Fruit fly (Drosophila melanogaster) whole organism, embryonic: ENCODE data around the gene cbt.

ENCODE experiments used
- Ada2b ChIP-seq: fragments of 200-800 bp; sonication (Bioruptor generic); IDR thresholded peaks from 2 replicates; pipeline ENCODE4 v1.3.6; 2022; ENCODE audit warnings: missing biosample characterization, missing genetic modification characterization
- Atf6 ChIP-seq: fragments of 200-800 bp; sonication (Bioruptor generic); IDR thresholded peaks from 2 replicates; pipeline ENCODE4 v1.3.6; 2022; ENCODE audit warnings: missing biosample characterization, missing genetic modification characterization
- CG10209 ChIP-seq: fragments of 200-800 bp; sonication (Bioruptor generic); optimal IDR thresholded peaks from 3 replicates; lab custom pipeline; 2017; ENCODE audit warnings: missing biosample characterization, mild to moderate bottlenecking, missing genetic modification characterization, missing genetic modification reagents
- CG10462 ChIP-seq: fragments of 200-800 bp; sonication (Bioruptor generic); optimal IDR thresholded peaks from 2 replicates; lab custom pipeline; 2016; ENCODE audit warnings: missing biosample characterization, missing genetic modification characterization
- CG10654 ChIP-seq: fragments of 200-800 bp; sonication (Bioruptor generic); optimal IDR thresholded peaks from 2 replicates; lab custom pipeline; 2016; ENCODE audit warnings: missing biosample characterization, missing genetic modification characterization
- CG12744 ChIP-seq: fragments of 200-800 bp; sonication (Bioruptor generic); optimal IDR thresholded peaks from 2 replicates; lab custom pipeline; 2016; ENCODE audit warnings: missing biosample characterization, missing genetic modification characterization
- CG13123 ChIP-seq: fragments of 200-800 bp; sonication (Bioruptor generic); optimal IDR thresholded peaks from 2 replicates; lab custom pipeline; 2016; ENCODE audit warnings: missing biosample characterization, missing genetic modification characterization
- CG13894 ChIP-seq: fragments of 200-800 bp; sonication (Bioruptor generic); optimal IDR thresholded peaks from 3 replicates; lab custom pipeline; 2018; ENCODE audit warnings: missing biosample characterization, mild to moderate bottlenecking, missing genetic modification characterization, moderate library complexity
- CG14965 ChIP-seq: fragments of 200-800 bp; sonication (Bioruptor generic); optimal IDR thresholded peaks from 2 replicates; lab custom pipeline; 2016; ENCODE audit warnings: missing biosample characterization, missing genetic modification characterization, borderline replicate concordance
- CG1529 ChIP-seq: fragments of 200-800 bp; sonication (Bioruptor generic); optimal IDR thresholded peaks from 3 replicates; lab custom pipeline; 2018; ENCODE audit warnings: missing biosample characterization, missing genetic modification characterization
- CG15696 ChIP-seq: fragments of 200-800 bp; sonication (Bioruptor generic); optimal IDR thresholded peaks from 2 replicates; lab custom pipeline; 2019; ENCODE audit warnings: missing biosample characterization, mild to moderate bottlenecking, missing genetic modification characterization, moderate library complexity
- CG1792 ChIP-seq: fragments of 200-800 bp; sonication (Bioruptor generic); optimal IDR thresholded peaks from 2 replicates; lab custom pipeline; 2016; ENCODE audit warnings: missing biosample characterization, missing genetic modification characterization
- CG18599 ChIP-seq: fragments of 200-800 bp; sonication (Bioruptor generic); optimal IDR thresholded peaks from 3 replicates; lab custom pipeline; 2017; ENCODE audit warnings: missing biosample characterization, missing genetic modification characterization, mild to moderate bottlenecking, moderate library complexity, missing genetic modification reagents
- CG2199 ChIP-seq: fragments of 200-800 bp; sonication (Bioruptor generic); IDR thresholded peaks from 3 replicates; pipeline ENCODE4 v1.3.6; 2022; ENCODE audit warnings: missing biosample characterization, missing genetic modification characterization
- CG31365 ChIP-seq: fragments of 200-800 bp; sonication (Bioruptor generic); optimal IDR thresholded peaks from 2 replicates; lab custom pipeline; 2018; ENCODE audit warnings: missing biosample characterization, mild to moderate bottlenecking, missing genetic modification characterization
- CG3281 ChIP-seq: fragments of 200-800 bp; sonication (Bioruptor generic); optimal IDR thresholded peaks from 3 replicates; lab custom pipeline; 2017; ENCODE audit warnings: missing biosample characterization, mild to moderate bottlenecking, missing genetic modification characterization
- CG6272 ChIP-seq: fragments of 200-800 bp; sonication (Bioruptor generic); IDR thresholded peaks from 2 replicates; pipeline ENCODE4 v1.3.6; 2022; ENCODE audit warnings: missing biosample characterization, missing genetic modification characterization
- CG6813 ChIP-seq: fragments of 200-800 bp; sonication (Bioruptor generic); optimal IDR thresholded peaks from 2 replicates; lab custom pipeline; 2017; ENCODE audit warnings: missing biosample characterization, missing genetic modification characterization, mild to moderate bottlenecking, moderate library complexity, missing genetic modification reagents
- CG7987 ChIP-seq: fragments of 200-800 bp; sonication (Bioruptor generic); optimal IDR thresholded peaks from 2 replicates; lab custom pipeline; 2018; ENCODE audit warnings: missing biosample characterization, mild to moderate bottlenecking, missing genetic modification characterization, moderate library complexity
- CG8924 ChIP-seq: fragments of 200-800 bp; optimal IDR thresholded peaks from 3 replicates; lab custom pipeline; 2019; ENCODE audit warnings: missing biosample characterization, mild to moderate bottlenecking, missing genetic modification characterization, moderate library complexity
- Chrac-16 ChIP-seq: fragments of 200-800 bp; sonication (Bioruptor generic); optimal IDR thresholded peaks from 3 replicates; lab custom pipeline; 2016; ENCODE audit warnings: missing biosample characterization, missing genetic modification characterization
- D19A ChIP-seq: fragments of 200-800 bp; optimal IDR thresholded peaks from 3 replicates; lab custom pipeline; 2019; ENCODE audit warnings: missing biosample characterization, mild to moderate bottlenecking, missing genetic modification characterization, moderate library complexity
- Doc3 ChIP-seq: fragments of 200-800 bp; sonication (Bioruptor generic); IDR thresholded peaks from 3 replicates; pipeline ENCODE4 v1.3.6; 2022; ENCODE audit warnings: missing biosample characterization, missing genetic modification characterization; ENCODE audit not compliant: partially characterized antibody
- Ets65A ChIP-seq: fragments of 200-800 bp; sonication (Bioruptor generic); peaks from one replicate; lab custom pipeline; 2016; ENCODE audit warnings: missing biosample characterization, missing genetic modification characterization
- Oaz ChIP-seq: fragments of 200-800 bp; sonication (Bioruptor generic); IDR thresholded peaks from 2 replicates; pipeline ENCODE4 v1.3.6; 2022; ENCODE audit warnings: missing biosample characterization, missing genetic modification characterization
- Ravus ChIP-seq: fragments of 200-800 bp; sonication (Bioruptor generic); IDR thresholded peaks from 2 replicates; pipeline ENCODE4 v1.3.6; 2022; ENCODE audit warnings: missing biosample characterization, missing genetic modification characterization
- Xrp1 ChIP-seq: fragments of 200-800 bp; sonication (Bioruptor generic); IDR thresholded peaks from 2 replicates; pipeline ENCODE4 v1.3.6; 2022; ENCODE audit warnings: missing biosample characterization, missing genetic modification characterization
- amos ChIP-seq: fragments of 200-800 bp; sonication (Bioruptor generic); IDR thresholded peaks from 2 replicates; pipeline ENCODE4 v1.3.6; 2022; ENCODE audit warnings: missing biosample characterization, missing genetic modification characterization; ENCODE audit not compliant: partially characterized antibody
- bbx ChIP-seq: fragments of 200-800 bp; sonication (Bioruptor generic); IDR thresholded peaks from 2 replicates; pipeline ENCODE4 v1.3.6; 2022; ENCODE audit warnings: missing biosample characterization, missing genetic modification characterization; ENCODE audit not compliant: partially characterized antibody
- btn ChIP-seq: fragments of 200-800 bp; sonication (Bioruptor generic); optimal IDR thresholded peaks from 2 replicates; lab custom pipeline; 2016; ENCODE audit warnings: missing biosample characterization, missing genetic modification characterization
- chn ChIP-seq: fragments of 200-800 bp; sonication (Bioruptor generic); optimal IDR thresholded peaks from 2 replicates; lab custom pipeline; 2016; ENCODE audit warnings: missing biosample characterization, missing genetic modification characterization
- ci ChIP-seq: fragments of 200-800 bp; sonication (Bioruptor generic); IDR thresholded peaks from 3 replicates; pipeline ENCODE4 v1.3.6; 2022; ENCODE audit warnings: missing biosample characterization, missing genetic modification characterization
- danr ChIP-seq: fragments of 200-800 bp; sonication (Bioruptor generic); IDR thresholded peaks from 2 replicates; pipeline ENCODE4 v1.3.6; 2022; ENCODE audit warnings: missing biosample characterization, missing genetic modification characterization
- ewg ChIP-seq: fragments of 200-800 bp; sonication (Bioruptor generic); optimal IDR thresholded peaks from 3 replicates; lab custom pipeline; 2017; ENCODE audit warnings: mild to moderate bottlenecking, missing biosample characterization, missing genetic modification reagents, missing genetic modification characterization
- gce ChIP-seq: fragments of 200-800 bp; sonication (Bioruptor generic); IDR thresholded peaks from 3 replicates; pipeline ENCODE4 v1.3.6; 2022; ENCODE audit warnings: missing biosample characterization, missing genetic modification characterization
- gsb-n ChIP-seq: fragments of 200-800 bp; sonication (Bioruptor generic); optimal IDR thresholded peaks from 3 replicates; lab custom pipeline; 2018; ENCODE audit warnings: missing biosample characterization, mild to moderate bottlenecking, missing genetic modification characterization
- inv ChIP-seq: fragments of 200-800 bp; sonication (Bioruptor generic); IDR thresholded peaks from 2 replicates; pipeline ENCODE4 v1.3.6; 2022; ENCODE audit warnings: missing biosample characterization, missing genetic modification characterization; ENCODE audit not compliant: partially characterized antibody
- knrl ChIP-seq: fragments of 200-800 bp; sonication (Bioruptor generic); IDR thresholded peaks from 3 replicates; pipeline ENCODE4 v1.3.6; 2022; ENCODE audit warnings: missing biosample characterization, missing genetic modification characterization; ENCODE audit not compliant: partially characterized antibody
- maf-S ChIP-seq: fragments of 200-800 bp; sonication (Bioruptor generic); optimal IDR thresholded peaks from 2 replicates; lab custom pipeline; 2016; ENCODE audit warnings: missing biosample characterization, missing genetic modification characterization
- p53 ChIP-seq: fragments of 200-800 bp; sonication (Bioruptor generic); optimal IDR thresholded peaks from 2 replicates; lab custom pipeline; 2016; ENCODE audit warnings: missing biosample characterization, missing genetic modification characterization
- pzg ChIP-seq: fragments of 200-800 bp; sonication (Bioruptor generic); optimal IDR thresholded peaks from 3 replicates; lab custom pipeline; 2018; ENCODE audit warnings: missing biosample characterization, mild to moderate bottlenecking, missing genetic modification characterization, moderate library complexity
- sc ChIP-seq, 3 experiments: fragments of >200 bp in 2 of 3; fragments of 200-800 bp in 1 of 3; sonication (Bioruptor generic) in 1 of 3; optimal IDR thresholded peaks; 2 replicates in 2 of 3; 3 replicates in 1 of 3; lab custom pipeline; 2017; ENCODE audit warnings: mild to moderate bottlenecking in 1 of 3, missing biosample characterization in 1 of 3, missing genetic modification characterization in 1 of 3, missing genetic modification reagents in 1 of 3
- sob ChIP-seq: fragments of 200-800 bp; sonication (Bioruptor generic); IDR thresholded peaks from 2 replicates; pipeline ENCODE4 v1.3.6; 2022; ENCODE audit warnings: missing biosample characterization, missing genetic modification characterization
- stc ChIP-seq: fragments of 200-800 bp; sonication (Bioruptor generic); IDR thresholded peaks from 2 replicates; pipeline ENCODE4 v1.3.6; 2022; ENCODE audit warnings: missing biosample characterization, missing genetic modification characterization
- tgo ChIP-seq: fragments of 200-800 bp; sonication (Bioruptor generic); IDR thresholded peaks from 3 replicates; pipeline ENCODE4 v1.3.6; 2022; ENCODE audit warnings: missing biosample characterization, missing genetic modification characterization
- ttk ChIP-seq: fragments of 200-800 bp; sonication (Bioruptor generic); IDR thresholded peaks from 2 replicates; pipeline ENCODE4 v2.1.2; 2022; ENCODE audit warnings: missing biosample characterization, missing genetic modification characterization
- unpg ChIP-seq: fragments of 200-800 bp; sonication (Bioruptor generic); optimal IDR thresholded peaks from 3 replicates; lab custom pipeline; 2018; ENCODE audit warnings: missing biosample characterization, mild to moderate bottlenecking, missing genetic modification characterization, moderate library complexity
- vvl ChIP-seq: fragments of 200-800 bp; sonication (Bioruptor generic); IDR thresholded peaks from 2 replicates; pipeline ENCODE4 v1.3.6; 2022; ENCODE audit warnings: missing biosample characterization, missing genetic modification characterization
- z ChIP-seq: fragments of 200-800 bp; sonication (Bioruptor generic); IDR thresholded peaks from 3 replicates; pipeline ENCODE4 v1.3.6; 2022; ENCODE audit warnings: missing biosample characterization, missing genetic modification characterization

cbt gene

dm6 chr2L:521940-522632, 42.6 kb upstream of the cbt start (continued):
- peak; percentile 56 for TF ChIP-seq CG31365 (tag; lab: Kevin White, UChicago)
- TF ChIP-seq Ravus (GFP tag; lab: Robert Waterston, UW), result peak; percentile 28
- peak; percentile 2 for TF ChIP-seq Ets65A
- TF ChIP-seq Oaz (GFP tag; lab: Robert Waterston, UW), result peak; percentile 65
- TF ChIP-seq inv (GFP tag; lab: Robert Waterston, UW), result no peak
- TF ChIP-seq CG12744 (GFP tag; lab: Kevin White, UChicago), result peak; percentile 52
- no peak for TF ChIP-seq btn (GFP tag; lab: Kevin White, UChicago)
- TF ChIP-seq CG18599, result peak; percentile 81
- peak; percentile 82 for TF ChIP-seq gsb-n
- peak; percentile 90 for TF ChIP-seq ci (GFP tag; lab: Robert Waterston, UW)
- no peak for TF ChIP-seq CG14965 (GFP tag; lab: Kevin White, UChicago)
- TF ChIP-seq CG6813, result peak; percentile 75
- peak; percentile 59 for TF ChIP-seq CG1529
- no peak for TF ChIP-seq CG1792 (GFP tag; lab: Kevin White, UChicago)
- peak; percentile 44; the same call in 1 of the 2 replicates for TF ChIP-seq Atf6 (GFP tag; lab: Robert Waterston, UW)
- peak; percentile 73 for TF ChIP-seq CG10462 (GFP tag; lab: Kevin White, UChicago)
- no peak for TF ChIP-seq p53
- TF ChIP-seq pzg (GFP tag; lab: Kevin White, UChicago), result no peak
- TF ChIP-seq unpg (GFP tag; lab: Kevin White, UChicago), result peak; percentile 78
- TF ChIP-seq Chrac-16 (GFP tag; lab: Kevin White, UChicago), result peak; percentile 79
- peak; percentile 76 for TF ChIP-seq chn (GFP tag; lab: Kevin White, UChicago)
- peak; percentile 87 for TF ChIP-seq stc
- peak; percentile 61 for TF ChIP-seq CG3281 (GFP tag; lab: Kevin White, UChicago)
- TF ChIP-seq ttk (GFP tag; lab: Robert Waterston, UW), result peak; percentile 87
- peak; percentile 45 for TF ChIP-seq CG10654 (GFP tag; lab: Kevin White, UChicago)
- TF ChIP-seq CG13894 (tag; lab: Kevin White, UChicago), result no peak
- peak; percentile 45 for TF ChIP-seq maf-S (GFP tag; lab: Kevin White, UChicago)
- peak; percentile 60 for TF ChIP-seq CG7987 (GFP tag; lab: Kevin White, UChicago)
- no peak for TF ChIP-seq z
- TF ChIP-seq CG2199 (GFP tag; lab: Robert Waterston, UW), result peak; percentile 91
- TF ChIP-seq danr, result peak; percentile 62; the same call in 1 of the 2 replicates
- peak; percentile 74 for TF ChIP-seq tgo (GFP tag; lab: Robert Waterston, UW)
- TF ChIP-seq amos (GFP tag; lab: Robert Waterston, UW), result no peak
- peak; percentile 92 for TF ChIP-seq Xrp1 (GFP tag; lab: Robert Waterston, UW)
- peak; percentile 46 for TF ChIP-seq ewg
- peak; percentile 93 for TF ChIP-seq vvl (GFP tag; lab: Robert Waterston, UW)
- TF ChIP-seq CG13123 (GFP tag; lab: Kevin White, UChicago), result peak; percentile 66
- peak; percentile 73 for TF ChIP-seq Ada2b
- peak; percentile 78; the same call in 2 of the 3 replicates for TF ChIP-seq gce (GFP tag; lab: Robert Waterston, UW)
- no peak for TF ChIP-seq knrl (GFP tag; lab: Robert Waterston, UW)
- no peak for TF ChIP-seq Doc3
- no peak for TF ChIP-seq sc (optimal IDR thresholded peaks at IDR 0.05; lab: Kevin White, UChicago)
- TF ChIP-seq sc (GFP tag; optimal IDR thresholded peaks at IDR 0.05; lab: Kevin White, UChicago), result peak; percentile 73
- TF ChIP-seq D19A (tag; lab: Kevin White, UChicago), result peak; percentile 75
- TF ChIP-seq CG6272, result peak; percentile 72
- peak; percentile 68 for TF ChIP-seq sob (GFP tag; lab: Robert Waterston, UW)
- TF ChIP-seq CG8924 (tag; lab: Kevin White, UChicago), result peak; percentile 75
- TF ChIP-seq CG10209 (GFP tag; lab: Kevin White, UChicago), result peak; percentile 75
- no peak for TF ChIP-seq bbx (GFP tag; lab: Robert Waterston, UW)
- TF ChIP-seq CG15696 (tag; lab: Kevin White, UChicago), result peak; percentile 72
